Worm (Caenorhabditis elegans) whole organism, young adult: ENCODE results near the gene vit-5.
A peak's percentile ranks its signal among the peaks of the same experiment; 100 is the strongest.

Experiments used
- B0336.3 ChIP-seq: fragments of 200-800 bp; sonication (Bioruptor generic); IDR thresholded peaks from 2 replicates; pipeline ENCODE4 v1.3.6; 2022; ENCODE audit warnings: missing genetic modification characterization, missing compliant biosample characterization
- D2030.7 ChIP-seq: fragments of 200-800 bp; sonication (Bioruptor generic); IDR thresholded peaks from 2 replicates; pipeline ENCODE4 v1.3.6; 2022; ENCODE audit warnings: missing genetic modification reagents, missing genetic modification characterization, missing compliant biosample characterization
- F10E7.11 ChIP-seq: sonication (generic microtip); optimal IDR thresholded peaks from 2 replicates; lab custom pipeline; 2017; ENCODE audit warnings: mild to moderate bottlenecking, missing genetic modification characterization, moderate library complexity, missing compliant biosample characterization
- F57A8.1 ChIP-seq: fragments of 200-800 bp; sonication (Bioruptor generic); optimal IDR thresholded peaks from 2 replicates; lab custom pipeline; 2018; ENCODE audit warnings: mild to moderate bottlenecking, missing genetic modification characterization, moderate library complexity, missing compliant biosample characterization
- F57C9.4 ChIP-seq: sonication (generic microtip); optimal IDR thresholded peaks from 2 replicates; lab custom pipeline; 2017; ENCODE audit warnings: mild to moderate bottlenecking, missing genetic modification characterization, missing compliant biosample characterization
- Y53F4B.3 ChIP-seq: fragments of 200-800 bp; sonication (Bioruptor generic); IDR thresholded peaks from 2 replicates; pipeline ENCODE4 v1.3.6; 2022; ENCODE audit warnings: missing genetic modification reagents, missing genetic modification characterization, missing compliant biosample characterization
- Y53G8AR.9 ChIP-seq: fragments of 200-800 bp; sonication (Bioruptor generic); conservative IDR thresholded peaks from 2 replicates; pipeline ENCODE4 v1.3.6; 2022; ENCODE audit warnings: missing genetic modification reagents, missing genetic modification characterization, missing compliant biosample characterization
- Y67H2A.10 ChIP-seq: fragments of 200-800 bp; sonication (Bioruptor generic); conservative IDR thresholded peaks from 2 replicates; pipeline ENCODE4 v1.3.6; 2022; ENCODE audit warnings: missing genetic modification reagents, missing genetic modification characterization, missing compliant biosample characterization
- aptf-3 ChIP-seq: fragments of 200-800 bp; sonication (Bioruptor generic); IDR thresholded peaks from 2 replicates; pipeline ENCODE4 v1.3.6; 2022; ENCODE audit warnings: missing genetic modification characterization, missing compliant biosample characterization
- atf-7 ChIP-seq: sonication (generic microtip); optimal IDR thresholded peaks from 2 replicates; lab custom pipeline; 2017; ENCODE audit warnings: mild to moderate bottlenecking, missing genetic modification characterization, missing compliant biosample characterization
- attf-3 ChIP-seq: fragments of 200-800 bp; sonication (Bioruptor generic); conservative IDR thresholded peaks from 2 replicates; pipeline ENCODE4 v1.3.6; 2022; ENCODE audit warnings: missing genetic modification reagents, missing genetic modification characterization, missing compliant biosample characterization
- attf-5 ChIP-seq: fragments of 200-800 bp; sonication (Bioruptor generic); optimal IDR thresholded peaks from 2 replicates; lab custom pipeline; 2018; ENCODE audit warnings: mild to moderate bottlenecking, missing genetic modification characterization, missing compliant biosample characterization
- ceh-58 ChIP-seq: fragments of 200-800 bp; sonication (Bioruptor generic); IDR thresholded peaks from 2 replicates; pipeline ENCODE4 v1.3.6; 2022; ENCODE audit warnings: missing genetic modification characterization, missing compliant biosample characterization
- ceh-79 ChIP-seq: sonication (generic microtip); optimal IDR thresholded peaks from 2 replicates; lab custom pipeline; 2017; ENCODE audit warnings: mild to moderate bottlenecking, missing genetic modification characterization, missing compliant biosample characterization
- die-1 ChIP-seq: sonication (generic microtip); optimal IDR thresholded peaks from 2 replicates; lab custom pipeline; 2016; ENCODE audit warnings: missing genotype, mild to moderate bottlenecking, missing genetic modification characterization, missing compliant biosample characterization
- dpff-1 ChIP-seq: sonication (generic microtip); optimal IDR thresholded peaks from 2 replicates; lab custom pipeline; 2017; ENCODE audit warnings: mild to moderate bottlenecking, missing genetic modification characterization, missing compliant biosample characterization
- efl-1 ChIP-seq: fragments of 150-350 bp; optimal IDR thresholded peaks from 2 replicates; lab custom pipeline; 2014; ENCODE audit warnings: missing biosample characterization, missing genetic modification reagents, missing genetic modification characterization
- egl-18 ChIP-seq: fragments of 200-800 bp; sonication (Bioruptor generic); IDR thresholded peaks from 2 replicates; pipeline ENCODE4 v1.3.6; 2022; ENCODE audit warnings: missing genetic modification reagents, missing genetic modification characterization, missing compliant biosample characterization
- egrh-3 ChIP-seq: fragments of 200-800 bp; sonication (Bioruptor generic); IDR thresholded peaks from 2 replicates; pipeline ENCODE4 v1.3.6; 2022; ENCODE audit warnings: missing genetic modification reagents, missing genetic modification characterization, missing compliant biosample characterization
- ekl-4 ChIP-seq: fragments of 200-800 bp; sonication (Bioruptor generic); IDR thresholded peaks from 2 replicates; pipeline ENCODE4 v1.3.6; 2022; ENCODE audit warnings: missing genetic modification reagents, missing genetic modification characterization, missing compliant biosample characterization
- fkh-3 ChIP-seq: sonication (generic microtip); optimal IDR thresholded peaks from 2 replicates; lab custom pipeline; 2016; ENCODE audit warnings: mild to moderate bottlenecking, missing genetic modification characterization, missing compliant biosample characterization
- let-526 ChIP-seq: fragments of 200-800 bp; sonication (Bioruptor generic); IDR thresholded peaks from 2 replicates; pipeline ENCODE4 v1.3.6; 2022; ENCODE audit warnings: missing genetic modification reagents, missing genetic modification characterization, missing compliant biosample characterization
- lin-40 ChIP-seq: sonication (generic microtip); optimal IDR thresholded peaks from 2 replicates; lab custom pipeline; 2016; ENCODE audit warnings: missing genetic modification characterization, mild to moderate bottlenecking, missing compliant biosample characterization, missing genotype, missing genetic modification reagents
- madf-10 ChIP-seq: sonication (generic microtip); optimal IDR thresholded peaks from 2 replicates; lab custom pipeline; 2016; ENCODE audit warnings: mild to moderate bottlenecking, missing genetic modification characterization, missing compliant biosample characterization
- madf-3 ChIP-seq: fragments of 200-800 bp; sonication (Bioruptor generic); IDR thresholded peaks from 2 replicates; pipeline ENCODE4 v1.3.6; 2022; ENCODE audit warnings: missing genetic modification reagents, missing genetic modification characterization, missing compliant biosample characterization
- madf-6 ChIP-seq: fragments of 200-800 bp; sonication (Bioruptor generic); IDR thresholded peaks from 2 replicates; pipeline ENCODE4 v1.3.6; 2022; ENCODE audit warnings: missing genetic modification reagents, missing genetic modification characterization, missing compliant biosample characterization
- mel-28 ChIP-seq: sonication (generic microtip); optimal IDR thresholded peaks from 2 replicates; lab custom pipeline; 2016; ENCODE audit warnings: borderline replicate concordance, mild to moderate bottlenecking, missing genetic modification characterization, missing compliant biosample characterization
- mxl-1 ChIP-seq: sonication (generic microtip); optimal IDR thresholded peaks from 2 replicates; lab custom pipeline; 2016; ENCODE audit warnings: missing genetic modification characterization, missing compliant biosample characterization
- nfya-2 ChIP-seq: fragments of 200-800 bp; sonication (Bioruptor generic); IDR thresholded peaks from 2 replicates; pipeline ENCODE4 v1.3.6; 2022; ENCODE audit warnings: missing genetic modification reagents, missing genetic modification characterization, missing compliant biosample characterization
- nhr-120 ChIP-seq: fragments of 200-800 bp; sonication (Bioruptor generic); IDR thresholded peaks from 2 replicates; pipeline ENCODE4 v1.3.6; 2022; ENCODE audit warnings: missing genetic modification characterization, missing compliant biosample characterization
- nhr-179 ChIP-seq: sonication (generic microtip); optimal IDR thresholded peaks from 2 replicates; lab custom pipeline; 2016; ENCODE audit warnings: mild to moderate bottlenecking, missing genetic modification characterization, missing compliant biosample characterization
- nhr-27 ChIP-seq: fragments of 200-800 bp; sonication (Bioruptor generic); optimal IDR thresholded peaks from 2 replicates; lab custom pipeline; 2018; ENCODE audit warnings: mild to moderate bottlenecking, missing genetic modification characterization, moderate library complexity, missing compliant biosample characterization
- pha-4 ChIP-seq: fragments of 150-350 bp; sonication (generic microtip); optimal IDR thresholded peaks from 2 replicates; lab custom pipeline; 2014; ENCODE audit warnings: missing biosample characterization, missing genetic modification reagents, missing genetic modification characterization
- rcor-1 ChIP-seq: fragments of 200-800 bp; sonication (Bioruptor generic); IDR thresholded peaks from 2 replicates; pipeline ENCODE4 v1.3.6; 2022; ENCODE audit warnings: missing genetic modification reagents, missing genetic modification characterization, missing compliant biosample characterization
- sdz-38 ChIP-seq: sonication (generic microtip); optimal IDR thresholded peaks from 2 replicates; lab custom pipeline; 2016; ENCODE audit warnings: missing genotype, missing genetic modification characterization, missing compliant biosample characterization
- snpc-3.4 ChIP-seq: sonication (generic microtip); optimal IDR thresholded peaks from 2 replicates; lab custom pipeline; 2017; ENCODE audit warnings: missing genetic modification characterization, mild to moderate bottlenecking, missing compliant biosample characterization, antibody characterized with exemption, moderate library complexity, missing genotype, missing genetic modification reagents
- snpc-4 ChIP-seq, 5 experiments: fragments of 150-350 bp in 1 of 5; sonication (generic microtip) in 4 of 5; optimal IDR thresholded peaks; 2 replicates each; lab custom pipeline; 2014 to 2018; ENCODE audit warnings: missing genetic modification characterization in 5 of 5, missing biosample characterization in 3 of 5, antibody characterized with exemption in 2 of 5, mild to moderate bottlenecking in 2 of 5, missing compliant biosample characterization in 2 of 5, missing genotype in 2 of 5, moderate library complexity in 2 of 5, missing genetic modification reagents in 1 of 5
- somi-1 ChIP-seq: fragments of 200-800 bp; sonication (Bioruptor generic); optimal IDR thresholded peaks from 2 replicates; lab custom pipeline; 2018; ENCODE audit warnings: mild to moderate bottlenecking, missing genetic modification characterization, missing compliant biosample characterization
- tbx-9 ChIP-seq: sonication (generic microtip); optimal IDR thresholded peaks from 2 replicates; lab custom pipeline; 2016; ENCODE audit warnings: borderline replicate concordance, missing genetic modification characterization, inconsistent platforms, missing compliant biosample characterization
- xnd-1 ChIP-seq: sonication (generic microtip); optimal IDR thresholded peaks from 2 replicates; lab custom pipeline; 2016; ENCODE audit warnings: missing genotype, missing genetic modification reagents, missing genetic modification characterization, missing compliant biosample characterization
- ztf-18 ChIP-seq: sonication (generic microtip); optimal IDR thresholded peaks from 2 replicates; lab custom pipeline; 2016; ENCODE audit warnings: missing genotype, mild to moderate bottlenecking, missing genetic modification characterization, missing compliant biosample characterization
- ztf-25 ChIP-seq: fragments of 200-800 bp; sonication (Bioruptor generic); IDR thresholded peaks from 2 replicates; pipeline ENCODE4 v1.3.6; 2022; ENCODE audit warnings: missing genetic modification reagents, missing genetic modification characterization, missing compliant biosample characterization
- ztf-26 ChIP-seq: sonication (generic microtip); optimal IDR thresholded peaks from 2 replicates; lab custom pipeline; 2017; ENCODE audit warnings: missing genetic modification characterization, missing compliant biosample characterization
- ztf-28 ChIP-seq: fragments of 200-800 bp; sonication (Bioruptor generic); IDR thresholded peaks from 2 replicates; pipeline ENCODE4 v1.3.6; 2022; ENCODE audit warnings: missing genetic modification reagents, missing genetic modification characterization, missing compliant biosample characterization
- ztf-3 ChIP-seq: fragments of 200-800 bp; sonication (Bioruptor generic); optimal IDR thresholded peaks from 2 replicates; lab custom pipeline; 2018; ENCODE audit warnings: mild to moderate bottlenecking, missing genetic modification characterization, missing compliant biosample characterization
- ztf-6 ChIP-seq: fragments of 200-800 bp; sonication (Bioruptor generic); IDR thresholded peaks from 2 replicates; pipeline ENCODE4 v1.3.6; 2022; ENCODE audit warnings: missing genetic modification reagents, missing genetic modification characterization, missing compliant biosample characterization

Gene vit-5

DNA sequence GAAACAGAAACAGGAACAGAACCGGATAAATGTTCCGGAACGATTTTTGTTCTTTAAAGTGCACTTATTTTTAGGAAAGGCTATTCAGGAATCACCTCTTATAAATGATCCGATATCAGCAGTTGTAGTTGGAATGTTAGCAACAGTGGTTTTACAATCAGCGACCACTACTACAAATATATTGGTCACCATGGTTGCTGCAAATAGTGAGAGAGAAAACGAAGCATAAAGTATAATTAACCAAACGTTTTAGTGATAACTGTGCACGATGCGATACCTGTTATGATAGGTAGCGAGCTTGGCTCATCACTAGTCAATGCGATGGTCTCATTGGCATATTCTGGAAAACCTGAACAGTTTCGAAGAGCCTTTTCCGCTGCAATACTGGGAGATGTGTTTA, 33.8 kb upstream of the vit-5 start:
- no peak for TF ChIP-seq F10E7.11 (tag; lab: Kevin White, UChicago)
- TF ChIP-seq nfya-2 (GFP tag; lab: Robert Waterston, UW) = no peak
- TF ChIP-seq egl-18 = no peak
- TF ChIP-seq attf-5 (GFP tag; lab: Kevin White, UChicago) = no peak
- TF ChIP-seq Y53G8AR.9 (GFP tag; lab: Robert Waterston, UW) = no peak

DNA sequence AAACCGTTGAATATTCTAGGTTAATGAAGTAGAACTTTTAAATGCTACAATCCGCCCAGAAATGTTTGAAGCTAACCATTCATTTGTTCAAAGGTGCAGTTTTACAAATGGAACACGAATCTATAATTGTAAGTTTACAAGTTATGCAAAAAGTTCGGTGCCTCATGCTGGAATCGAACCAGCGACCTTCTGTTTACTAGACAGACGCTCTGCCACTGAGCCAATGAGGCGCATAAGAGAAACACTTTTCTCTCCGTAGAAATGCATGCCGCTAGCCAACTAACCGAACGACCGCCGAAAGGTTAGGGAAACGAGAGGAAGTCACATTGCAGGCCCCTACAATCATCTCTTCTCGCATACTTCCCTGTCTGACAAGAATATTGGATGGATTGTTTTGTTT, 32.0 kb upstream of the vit-5 start:
- TF ChIP-seq atf-7 (peak; percentile 44), snpc-3.4 (tag; lab: Kevin White, UChicago) (peak; percentile 86), die-1 (peak; percentile 90), nhr-179 (tag; lab: Kevin White, UChicago) (peak; percentile 20), nhr-27 (peak; percentile 48), nhr-120 (GFP tag; lab: Robert Waterston, UW) (0 out of 2 replicates have a peak, but pooled peaks have one; percentile 60), ztf-25 (GFP tag; lab: Robert Waterston, UW) (peak; percentile 96), F10E7.11 (tag; lab: Kevin White, UChicago) (no peak), dpff-1 (tag; lab: Kevin White, UChicago) (no peak), efl-1 (GFP tag; lab: Kevin White, UChicago) (no peak), rcor-1 (GFP tag; lab: Robert Waterston, UW) (peak; percentile 75), somi-1 (GFP tag; lab: Kevin White, UChicago) (peak; percentile 26), F57C9.4 (tag; lab: Kevin White, UChicago) (no peak), lin-40 (tag; lab: Kevin White, UChicago) (peak; percentile 74), tbx-9 (no peak), ekl-4 (GFP tag; lab: Robert Waterston, UW) (peak; percentile 79), ceh-79 (tag; lab: Kevin White, UChicago) (peak; percentile 35), F57A8.1 (GFP tag; lab: Kevin White, UChicago) (peak; percentile 59), ceh-58 (GFP tag; lab: Robert Waterston, UW) (no peak), ztf-18 (tag; lab: Kevin White, UChicago) (peak; percentile 65), ztf-6 (GFP tag; lab: Robert Waterston, UW) (0 out of 2 replicates have a peak, but pooled peaks have one; percentile 78), ztf-28 (GFP tag; lab: Robert Waterston, UW) (peak; percentile 28; the same call in 1 of the 2 replicates), pha-4 (tag; lab: Kevin White, UChicago) (no peak), Y53G8AR.9 (GFP tag; lab: Robert Waterston, UW) (peak; percentile 39; the same call in 1 of the 2 replicates), Y53F4B.3 (no peak), mxl-1 (peak; percentile 44), let-526 (GFP tag; lab: Robert Waterston, UW) (no peak), ztf-26 (tag; lab: Kevin White, UChicago) (peak; percentile 51), ztf-3 (GFP tag; lab: Kevin White, UChicago) (peak; percentile 52), aptf-3 (GFP tag; lab: Robert Waterston, UW) (peak; percentile 48; the same call in 1 of the 2 replicates), madf-3 (GFP tag; lab: Robert Waterston, UW) (peak; percentile 77; the same call in 1 of the 2 replicates), mel-28 (tag; lab: Kevin White, UChicago) (no peak), nfya-2 (GFP tag; lab: Robert Waterston, UW) (no peak), fkh-3 (tag; lab: Kevin White, UChicago) (peak; percentile 33), sdz-38 (no peak), xnd-1 (tag; lab: Kevin White, UChicago) (no peak), madf-10 (tag; lab: Kevin White, UChicago) (peak; percentile 79), Y67H2A.10 (GFP tag; lab: Robert Waterston, UW) (peak; percentile 65), B0336.3 (GFP tag; lab: Robert Waterston, UW) (peak; percentile 55; the same call in 1 of the 2 replicates), snpc-4 (GFP tag; optimal IDR thresholded peaks at IDR 0.05; lab: Kevin White, UChicago) (peak; percentile 60), snpc-4 (tag; optimal IDR thresholded peaks at IDR 0.05; lab: Kevin White, UChicago) (peak; percentile 32 to 72 (median 56)), madf-6 (peak; percentile 52; the same call in 1 of the 2 replicates), attf-3 (GFP tag; lab: Robert Waterston, UW) (no peak; the same call in 1 of the 2 replicates), egrh-3 (GFP tag; lab: Robert Waterston, UW) (peak; percentile 57; the same call in 1 of the 2 replicates), D2030.7 (GFP tag; lab: Robert Waterston, UW) (peak; percentile 73)
